Fruit fly (Drosophila melanogaster) whole organism, prepupa: ENCODE data around the gene CG42671.

Source experiments
- Blimp-1 ChIP-seq: fragments of 200-800 bp; sonication (Bioruptor generic); optimal IDR thresholded peaks from 3 replicates; lab custom pipeline; 2017; ENCODE audit warnings: missing biosample characterization, missing genetic modification characterization, mild to moderate bottlenecking, moderate library complexity, missing genetic modification reagents
- CG10669 ChIP-seq: fragments of 200-800 bp; sonication (Bioruptor generic); optimal IDR thresholded peaks from 3 replicates; lab custom pipeline; 2018; ENCODE audit warnings: missing biosample characterization, mild to moderate bottlenecking, missing genetic modification characterization, moderate library complexity
- CG11294 ChIP-seq: fragments of 200-800 bp; sonication (Bioruptor generic); IDR thresholded peaks from 2 replicates; pipeline ENCODE4 v1.3.6; 2022; ENCODE audit warnings: missing biosample characterization, missing genetic modification characterization
- CG11762 ChIP-seq: fragments of 200-800 bp; sonication (Bioruptor generic); optimal IDR thresholded peaks from 3 replicates; lab custom pipeline; 2016; ENCODE audit warnings: missing biosample characterization, missing genetic modification characterization; ENCODE audit not compliant: insufficient read depth
- CG15336 ChIP-seq: fragments of 200-800 bp; sonication (Bioruptor generic); IDR thresholded peaks from 2 replicates; pipeline ENCODE4 v1.3.6; 2022; ENCODE audit warnings: missing biosample characterization, missing genetic modification characterization
- CG1621 ChIP-seq: fragments of 200-800 bp; sonication (Bioruptor generic); optimal IDR thresholded peaks from 3 replicates; lab custom pipeline; 2018; ENCODE audit warnings: missing biosample characterization, mild to moderate bottlenecking, missing genetic modification characterization
- CG16779 ChIP-seq: fragments of 200-800 bp; sonication (Bioruptor generic); optimal IDR thresholded peaks from 3 replicates; lab custom pipeline; 2017; ENCODE audit warnings: missing biosample characterization, mild to moderate bottlenecking, missing genetic modification characterization
- CG3032 ChIP-seq: fragments of 200-800 bp; optimal IDR thresholded peaks from 2 replicates; lab custom pipeline; 2019; ENCODE audit warnings: missing biosample characterization, mild to moderate bottlenecking, missing genetic modification characterization, moderate library complexity
- CG31627 ChIP-seq: fragments of 200-800 bp; sonication (Bioruptor generic); optimal IDR thresholded peaks from 3 replicates; lab custom pipeline; 2016; ENCODE audit warnings: missing biosample characterization, missing genetic modification characterization
- CG32006 ChIP-seq: fragments of 200-800 bp; sonication (Bioruptor generic); optimal IDR thresholded peaks from 3 replicates; lab custom pipeline; 2017; ENCODE audit warnings: missing biosample characterization, mild to moderate bottlenecking, missing genetic modification characterization
- CG34406 ChIP-seq: fragments of 200-800 bp; sonication (Bioruptor generic); optimal IDR thresholded peaks from 3 replicates; lab custom pipeline; 2016; ENCODE audit warnings: missing biosample characterization, missing genetic modification characterization
- CG3919 ChIP-seq: fragments of 200-800 bp; sonication (Bioruptor generic); optimal IDR thresholded peaks from 3 replicates; lab custom pipeline; 2016; ENCODE audit warnings: missing biosample characterization, missing genetic modification characterization
- CG6163 ChIP-seq: fragments of 200-800 bp; sonication (Bioruptor generic); IDR thresholded peaks from 3 replicates; pipeline ENCODE4 v1.3.6; 2022; ENCODE audit warnings: missing biosample characterization, missing genetic modification characterization
- CG6276 ChIP-seq: fragments of 200-800 bp; sonication (Bioruptor generic); optimal IDR thresholded peaks from 2 replicates; lab custom pipeline; 2017; ENCODE audit warnings: missing biosample characterization, mild to moderate bottlenecking, missing genetic modification characterization
- CG6854 ChIP-seq: fragments of 200-800 bp; sonication (Bioruptor generic); optimal IDR thresholded peaks from 2 replicates; lab custom pipeline; 2017; ENCODE audit warnings: missing biosample characterization, mild to moderate bottlenecking, missing genetic modification characterization
- CG8119 ChIP-seq: fragments of 200-800 bp; sonication (Bioruptor generic); IDR thresholded peaks from 3 replicates; pipeline ENCODE4 v1.3.6; 2022; ENCODE audit warnings: missing biosample characterization, missing genetic modification characterization
- CG8632 ChIP-seq: fragments of 200-800 bp; sonication (Bioruptor generic); optimal IDR thresholded peaks from 3 replicates; lab custom pipeline; 2016; ENCODE audit warnings: missing biosample characterization, missing genetic modification characterization
- CG9139 ChIP-seq: fragments of 200-800 bp; sonication (Bioruptor generic); optimal IDR thresholded peaks from 3 replicates; lab custom pipeline; 2017; ENCODE audit warnings: missing biosample characterization, mild to moderate bottlenecking, missing genetic modification characterization
- Eip75B ChIP-seq: fragments of 200-800 bp; sonication (Bioruptor generic); optimal IDR thresholded peaks from 3 replicates; lab custom pipeline; 2016; ENCODE audit warnings: missing biosample characterization, missing genetic modification characterization
- Eip78C ChIP-seq: fragments of 200-800 bp; sonication (Bioruptor generic); peaks from one replicate; lab custom pipeline; 2016; ENCODE audit warnings: missing biosample characterization, missing genetic modification characterization
- Eip93F ChIP-seq: fragments of 200-800 bp; sonication (Bioruptor generic); optimal IDR thresholded peaks from 2 replicates; lab custom pipeline; 2016; ENCODE audit warnings: missing biosample characterization, mild to moderate bottlenecking, missing genetic modification characterization
- Ets96B ChIP-seq: fragments of 200-800 bp; optimal IDR thresholded peaks from 2 replicates; lab custom pipeline; 2019; ENCODE audit warnings: missing biosample characterization, mild to moderate bottlenecking, missing genetic modification characterization, moderate library complexity
- Gug ChIP-seq: fragments of 200-800 bp; sonication (Bioruptor generic); IDR thresholded peaks from 2 replicates; pipeline ENCODE4 v1.3.6; 2022; ENCODE audit warnings: missing biosample characterization, missing genetic modification characterization
- Hr38 ChIP-seq: sonication (Bioruptor generic); optimal IDR thresholded peaks from 2 replicates; lab custom pipeline; 2016; ENCODE audit warnings: missing biosample characterization, missing genetic modification characterization
- Hr4 ChIP-seq: fragments of 200-800 bp; sonication (Bioruptor generic); optimal IDR thresholded peaks from 3 replicates; lab custom pipeline; 2016; ENCODE audit warnings: missing biosample characterization, missing genetic modification characterization
- Sox14 ChIP-seq: fragments of 200-800 bp; sonication (Bioruptor generic); optimal IDR thresholded peaks from 3 replicates; lab custom pipeline; 2016; ENCODE audit warnings: missing biosample characterization, missing genetic modification characterization
- achi ChIP-seq: fragments of 200-800 bp; sonication (Bioruptor generic); optimal IDR thresholded peaks from 3 replicates; lab custom pipeline; 2016; ENCODE audit warnings: missing biosample characterization, missing genetic modification characterization
- acj6 ChIP-seq: fragments of 200-800 bp; sonication (Bioruptor generic); optimal IDR thresholded peaks from 3 replicates; lab custom pipeline; 2016; ENCODE audit warnings: missing biosample characterization, missing genetic modification characterization
- cyc ChIP-seq: fragments of 200-800 bp; sonication (Bioruptor generic); optimal IDR thresholded peaks from 3 replicates; lab custom pipeline; 2016; ENCODE audit warnings: missing biosample characterization, missing genetic modification characterization
- dac ChIP-seq: fragments of 200-800 bp; sonication (Bioruptor generic); optimal IDR thresholded peaks from 2 replicates; lab custom pipeline; 2017; ENCODE audit warnings: missing biosample characterization, mild to moderate bottlenecking, missing genetic modification characterization
- dsx ChIP-seq: fragments of 200-800 bp; optimal IDR thresholded peaks from 3 replicates; lab custom pipeline; 2019; ENCODE audit warnings: missing biosample characterization, mild to moderate bottlenecking, missing genetic modification characterization, moderate library complexity; ENCODE audit not compliant: poor library complexity, severe bottlenecking
- eg ChIP-seq: fragments of 200-800 bp; sonication (Bioruptor generic); IDR thresholded peaks from 3 replicates; pipeline ENCODE4 v1.3.6; 2022; ENCODE audit warnings: missing biosample characterization, missing genetic modification characterization
- esn ChIP-seq: fragments of 200-800 bp; sonication (Bioruptor generic); optimal IDR thresholded peaks from 2 replicates; lab custom pipeline; 2016; ENCODE audit warnings: missing biosample characterization, mild to moderate bottlenecking, missing genetic modification characterization, moderate library complexity
- fd59A ChIP-seq: fragments of 200-800 bp; sonication (Bioruptor generic); optimal IDR thresholded peaks from 2 replicates; lab custom pipeline; 2017; ENCODE audit warnings: missing biosample characterization, mild to moderate bottlenecking, missing genetic modification characterization, missing genetic modification reagents
- fkh ChIP-seq: fragments of 200-800 bp; sonication (Bioruptor generic); optimal IDR thresholded peaks from 3 replicates; lab custom pipeline; 2017; ENCODE audit warnings: missing biosample characterization, mild to moderate bottlenecking, missing genetic modification characterization, moderate library complexity
- lz ChIP-seq: fragments of 200-800 bp; sonication (Bioruptor generic); optimal IDR thresholded peaks from 3 replicates; lab custom pipeline; 2016; ENCODE audit warnings: missing biosample characterization, missing genetic modification characterization
- pdm3 ChIP-seq: fragments of 200-800 bp; sonication (Bioruptor generic); optimal IDR thresholded peaks from 3 replicates; lab custom pipeline; 2016; ENCODE audit warnings: missing biosample characterization, missing genetic modification characterization
- ss ChIP-seq, 2 experiments: fragments of 200-800 bp; sonication (Bioruptor generic); optimal IDR thresholded peaks; 2 replicates in 1 of 2; 3 replicates in 1 of 2; lab custom pipeline; 2017 to 2018; ENCODE audit warnings: mild to moderate bottlenecking in 2 of 2, missing biosample characterization in 2 of 2, missing genetic modification characterization in 2 of 2, moderate library complexity in 1 of 2
- svp ChIP-seq: fragments of 200-800 bp; sonication (Bioruptor generic); peaks from one replicate; lab custom pipeline; 2016; ENCODE audit warnings: missing biosample characterization, missing genetic modification characterization
- topi ChIP-seq: fragments of 200-800 bp; sonication (Bioruptor generic); optimal IDR thresholded peaks from 3 replicates; lab custom pipeline; 2016; ENCODE audit warnings: missing biosample characterization, missing genetic modification characterization
- vri ChIP-seq: fragments of 200-800 bp; sonication (Bioruptor generic); optimal IDR thresholded peaks from 3 replicates; lab custom pipeline; 2016; ENCODE audit warnings: missing biosample characterization, mild to moderate bottlenecking, missing genetic modification characterization

CG42671 gene

dm6 chr3L:11205608-11206336, 8.5 kb upstream of the CG42671 start, which contains the start of gene Plod:
Gene Plod, minus strand, starts transcription at chr3L:11206016.
- TF ChIP-seq Eip93F (GFP tag; lab: Kevin White, UChicago), result peak; percentile 36
- TF ChIP-seq CG6163 (GFP tag; lab: Robert Waterston, UW), result peak; percentile 55; the same call in 2 of the 3 replicates
- no peak for TF ChIP-seq Hr4 (GFP tag; lab: Kevin White, UChicago)
- TF ChIP-seq CG15336 (GFP tag; lab: Robert Waterston, UW), result peak; percentile 30; the same call in 1 of the 2 replicates
- no peak for TF ChIP-seq fkh (GFP tag; lab: Kevin White, UChicago)
- peak; percentile 9 for TF ChIP-seq cyc
- TF ChIP-seq Sox14 (GFP tag; lab: Kevin White, UChicago), result peak; percentile 31
- peak; percentile 28 for TF ChIP-seq CG3919 (GFP tag; lab: Kevin White, UChicago)
- peak; percentile 56 for TF ChIP-seq CG6854 (GFP tag; lab: Kevin White, UChicago)
- peak; percentile 19 for TF ChIP-seq CG31627 (GFP tag; lab: Kevin White, UChicago)
- peak; percentile 67 for TF ChIP-seq Eip78C (GFP tag; lab: Kevin White, UChicago)
- peak; percentile 31 for TF ChIP-seq esn (GFP tag; lab: Kevin White, UChicago)
- TF ChIP-seq ss (GFP tag; optimal IDR thresholded peaks at IDR 0.05; lab: Kevin White, UChicago), result peak in 1 of 2 experiments; percentile 35
- no peak for TF ChIP-seq Ets96B (tag; lab: Kevin White, UChicago)
- TF ChIP-seq CG8119 (GFP tag; lab: Robert Waterston, UW), result peak; percentile 37
- TF ChIP-seq lz (GFP tag; lab: Kevin White, UChicago), result peak; percentile 47
- TF ChIP-seq eg (GFP tag; lab: Robert Waterston, UW), result peak; percentile 65; the same call in 2 of the 3 replicates
- no peak for TF ChIP-seq dac (GFP tag; lab: Kevin White, UChicago)
- peak; percentile 8 for TF ChIP-seq Eip75B
- TF ChIP-seq acj6, result peak; percentile 7
- TF ChIP-seq CG34406 (GFP tag; lab: Kevin White, UChicago), result peak; percentile 19

dm6 chr3L:11210517-11210916, 3.8 kb upstream of the CG42671 start, which contains the start of the genes Ube3a and CG7600:
Gene Ube3a, minus strand, starts transcription at chr3L:11210583.
Gene CG7600, plus strand, starts transcription at chr3L:11210786.
- TF ChIP-seq CG6163 (GFP tag; lab: Robert Waterston, UW) (peak; percentile 43; the same call in 1 of the 3 replicates), fkh (GFP tag; lab: Kevin White, UChicago) (peak; percentile 75), acj6 (peak; percentile 11), topi (GFP tag; lab: Kevin White, UChicago) (peak; percentile 51), CG3032 (tag; lab: Kevin White, UChicago) (peak; percentile 31), CG31627 (GFP tag; lab: Kevin White, UChicago) (no peak), vri (no peak), Sox14 (GFP tag; lab: Kevin White, UChicago) (peak; percentile 16), Eip78C (GFP tag; lab: Kevin White, UChicago) (peak; percentile 71), Gug (GFP tag; lab: Robert Waterston, UW) (no peak), lz (GFP tag; lab: Kevin White, UChicago) (peak; percentile 44), CG11762 (no peak), Blimp-1 (GFP tag; lab: Kevin White, UChicago) (no peak), CG9139 (GFP tag; lab: Kevin White, UChicago) (no peak), achi (GFP tag; lab: Kevin White, UChicago) (no peak), fd59A (GFP tag; lab: Kevin White, UChicago) (no peak), ss (GFP tag; optimal IDR thresholded peaks at IDR 0.05; lab: Kevin White, UChicago) (peak in 1 of 2 experiments; percentile 55), CG6854 (GFP tag; lab: Kevin White, UChicago) (peak; percentile 61), CG1621 (tag; lab: Kevin White, UChicago) (peak; percentile 97), dac (GFP tag; lab: Kevin White, UChicago) (peak; percentile 13), eg (GFP tag; lab: Robert Waterston, UW) (0 out of 3 replicates have a peak, but pooled peaks have one; percentile 21), svp (GFP tag; lab: Kevin White, UChicago) (no peak), cyc (peak; percentile 8), CG16779 (no peak), Eip75B (peak; percentile 40), dsx (peak; percentile 22), CG10669 (GFP tag; lab: Kevin White, UChicago) (no peak), CG8632 (GFP tag; lab: Kevin White, UChicago) (no peak), CG15336 (GFP tag; lab: Robert Waterston, UW) (peak; percentile 32; the same call in 1 of the 2 replicates), CG11294 (no peak; the same call in 1 of the 2 replicates), CG6276 (GFP tag; lab: Kevin White, UChicago) (no peak), Hr38 (no peak), Eip93F (GFP tag; lab: Kevin White, UChicago) (no peak), Hr4 (GFP tag; lab: Kevin White, UChicago) (no peak), CG8119 (GFP tag; lab: Robert Waterston, UW) (peak; percentile 40; the same call in 2 of the 3 replicates), esn (GFP tag; lab: Kevin White, UChicago) (peak; percentile 59), Ets96B (tag; lab: Kevin White, UChicago) (peak; percentile 28), pdm3 (GFP tag; lab: Kevin White, UChicago) (no peak), CG3919 (GFP tag; lab: Kevin White, UChicago) (peak; percentile 48), CG32006 (GFP tag; lab: Kevin White, UChicago) (peak; percentile 15)
